Worm (Caenorhabditis elegans): Measurements from ENCODE around the gene grsp-3.

ce11 chrIV:7180304-7180703, 48.6 kb upstream of the grsp-3 start, which contains the start of gene cest-10:
- TF ChIP-seq ztf-11 (tag; optimal IDR thresholded peaks at IDR 0.05), result no peak
- no peak for TF ChIP-seq nhr-237 (tag; optimal IDR thresholded peaks at IDR 0.05)
